Fruit fly (Drosophila melanogaster) whole organism, embryonic: ENCODE results near the gene CG33258.

ENCODE experiments used
- Asciz ChIP-seq: fragments of 200-800 bp; sonication (Bioruptor generic); optimal IDR thresholded peaks from 2 replicates; lab custom pipeline; 2017; ENCODE audit warnings: missing biosample characterization, mild to moderate bottlenecking, missing genetic modification characterization, missing genetic modification reagents
- CG1024 ChIP-seq: fragments of 200-800 bp; sonication (Bioruptor generic); IDR thresholded peaks from 2 replicates; pipeline ENCODE4 v1.3.6; 2022; ENCODE audit warnings: missing biosample characterization, missing genetic modification characterization
- CG10366 ChIP-seq: fragments of 200-800 bp; sonication (Bioruptor generic); IDR thresholded peaks from 2 replicates; pipeline ENCODE4 v1.3.6; 2022; ENCODE audit warnings: missing biosample characterization, missing genetic modification characterization
- CG11560 ChIP-seq: fragments of 200-800 bp; sonication (Bioruptor generic); IDR thresholded peaks from 3 replicates; pipeline ENCODE4 v1.3.6; 2022; ENCODE audit warnings: missing biosample characterization, missing genetic modification characterization
- CG11723 ChIP-seq: fragments of 200-800 bp; sonication (Bioruptor generic); optimal IDR thresholded peaks from 2 replicates; lab custom pipeline; 2017; ENCODE audit warnings: missing biosample characterization, mild to moderate bottlenecking, missing genetic modification characterization
- CG12104 ChIP-seq: fragments of 200-800 bp; sonication (Bioruptor generic); optimal IDR thresholded peaks from 3 replicates; lab custom pipeline; 2016; ENCODE audit warnings: missing biosample characterization, missing genetic modification characterization
- CG12769 ChIP-seq: fragments of 200-800 bp; sonication (Bioruptor generic); optimal IDR thresholded peaks from 2 replicates; lab custom pipeline; 2019; ENCODE audit warnings: missing biosample characterization, mild to moderate bottlenecking, missing genetic modification characterization, moderate library complexity
- CG16813 ChIP-seq: fragments of 200-800 bp; sonication (Bioruptor generic); IDR thresholded peaks from 3 replicates; pipeline ENCODE4 v1.3.6; 2022; ENCODE audit warnings: missing biosample characterization, missing genetic modification characterization; ENCODE audit not compliant: partially characterized antibody
- CG2202 ChIP-seq: fragments of 200-800 bp; sonication (Bioruptor generic); optimal IDR thresholded peaks from 2 replicates; lab custom pipeline; 2018; ENCODE audit warnings: missing biosample characterization, mild to moderate bottlenecking, missing genetic modification characterization
- CG2712 ChIP-seq: fragments of 200-800 bp; optimal IDR thresholded peaks from 3 replicates; lab custom pipeline; 2019; ENCODE audit warnings: missing biosample characterization, mild to moderate bottlenecking, missing genetic modification characterization, moderate library complexity
- CG30020 ChIP-seq: fragments of 200-800 bp; optimal IDR thresholded peaks from 2 replicates; lab custom pipeline; 2019; ENCODE audit warnings: missing biosample characterization, mild to moderate bottlenecking, missing genetic modification characterization, moderate library complexity
- CG4730 ChIP-seq: fragments of 200-800 bp; sonication (Bioruptor generic); IDR thresholded peaks from 2 replicates; pipeline ENCODE4 v1.3.6; 2022; ENCODE audit warnings: missing biosample characterization, missing genetic modification characterization
- CG5245 ChIP-seq: fragments of 200-800 bp; sonication (Bioruptor generic); optimal IDR thresholded peaks from 3 replicates; lab custom pipeline; 2016; ENCODE audit warnings: missing biosample characterization, missing genetic modification characterization
- CG6791 ChIP-seq: fragments of 200-800 bp; sonication (Bioruptor generic); IDR thresholded peaks from 3 replicates; pipeline ENCODE4 v1.3.6; 2022; ENCODE audit warnings: missing biosample characterization, missing genetic modification characterization; ENCODE audit not compliant: partially characterized antibody
- CG7372 ChIP-seq: fragments of 200-800 bp; sonication (Bioruptor generic); IDR thresholded peaks from 2 replicates; pipeline ENCODE4 v1.3.6; 2022; ENCODE audit warnings: missing biosample characterization, missing genetic modification characterization
- CG9727 ChIP-seq: fragments of 200-800 bp; sonication (Bioruptor generic); optimal IDR thresholded peaks from 3 replicates; lab custom pipeline; 2017; ENCODE audit warnings: missing biosample characterization, mild to moderate bottlenecking, missing genetic modification characterization
- CG9797 ChIP-seq: fragments of 200-800 bp; sonication (Bioruptor generic); optimal IDR thresholded peaks from 3 replicates; lab custom pipeline; 2018; ENCODE audit warnings: missing biosample characterization, mild to moderate bottlenecking, missing genetic modification characterization
- Drgx ChIP-seq: fragments of 200-800 bp; sonication (Bioruptor generic); IDR thresholded peaks from 2 replicates; pipeline ENCODE4 v1.3.6; 2022; ENCODE audit warnings: missing biosample characterization, missing genetic modification characterization
- Elba2 ChIP-seq: fragments of 200-800 bp; sonication (Bioruptor generic); optimal IDR thresholded peaks from 3 replicates; lab custom pipeline; 2016; ENCODE audit warnings: missing biosample characterization, missing genetic modification characterization
- Hr39 ChIP-seq: fragments of >200 bp; optimal IDR thresholded peaks from 2 replicates; lab custom pipeline; 2017
- MBD-R2 ChIP-seq: fragments of 200-800 bp; sonication (Bioruptor generic); IDR thresholded peaks from 2 replicates; pipeline ENCODE4 v1.3.6; 2022; ENCODE audit warnings: missing biosample characterization, missing genetic modification characterization
- Med ChIP-seq: fragments of 200-800 bp; sonication (Bioruptor generic); peaks from one replicate; lab custom pipeline; 2016; ENCODE audit warnings: missing biosample characterization, missing genetic modification characterization, mild to moderate bottlenecking, inconsistent platforms, moderate library complexity
- Meics ChIP-seq: fragments of 200-800 bp; sonication (Bioruptor generic); optimal IDR thresholded peaks from 2 replicates; lab custom pipeline; 2017; ENCODE audit warnings: missing biosample characterization, mild to moderate bottlenecking, missing genetic modification characterization
- Nf-YC ChIP-seq: fragments of 200-800 bp; optimal IDR thresholded peaks from 3 replicates; lab custom pipeline; 2019; ENCODE audit warnings: missing biosample characterization, mild to moderate bottlenecking, missing genetic modification characterization, moderate library complexity
- Oli ChIP-seq: fragments of 200-800 bp; sonication (Bioruptor generic); optimal IDR thresholded peaks from 2 replicates; lab custom pipeline; 2018; ENCODE audit warnings: missing biosample characterization, mild to moderate bottlenecking, missing genetic modification characterization, moderate library complexity
- Pdp1 ChIP-seq, 2 experiments: fragments of 200-800 bp; sonication (Bioruptor generic); optimal IDR thresholded peaks; 3 replicates each; lab custom pipeline; 2016; ENCODE audit warnings: missing biosample characterization in 2 of 2, missing genetic modification characterization in 2 of 2, mild to moderate bottlenecking in 1 of 2, moderate library complexity in 1 of 2
- Side ChIP-seq: fragments of 200-800 bp; sonication (Bioruptor generic); optimal IDR thresholded peaks from 2 replicates; lab custom pipeline; 2016; ENCODE audit warnings: missing biosample characterization, missing genetic modification characterization
- Sox100B ChIP-seq: fragments of 200-800 bp; sonication (Bioruptor generic); optimal IDR thresholded peaks from 3 replicates; lab custom pipeline; 2018; ENCODE audit warnings: missing biosample characterization, mild to moderate bottlenecking, missing genetic modification characterization
- Sry-δ ChIP-seq: fragments of 200-800 bp; sonication (Bioruptor generic); optimal IDR thresholded peaks from 2 replicates; lab custom pipeline; 2016; ENCODE audit warnings: missing biosample characterization, missing genetic modification characterization
- al ChIP-seq: fragments of 200-800 bp; sonication (Bioruptor generic); IDR thresholded peaks from 2 replicates; pipeline ENCODE4 v1.3.6; 2022; ENCODE audit warnings: missing biosample characterization, missing genetic modification characterization
- cad ChIP-seq: fragments of >200 bp; optimal IDR thresholded peaks from 2 replicates; lab custom pipeline; 2017; ENCODE audit warnings: missing biosample characterization, missing genetic modification characterization
- cas ChIP-seq: fragments of 200-800 bp; sonication (Bioruptor generic); IDR thresholded peaks from 2 replicates; pipeline ENCODE4 v1.3.6; 2022; ENCODE audit warnings: missing biosample characterization, missing genetic modification characterization
- caup ChIP-seq: fragments of 200-800 bp; sonication (Bioruptor generic); optimal IDR thresholded peaks from 3 replicates; lab custom pipeline; 2017; ENCODE audit warnings: missing biosample characterization, mild to moderate bottlenecking, missing genetic modification characterization, moderate library complexity; ENCODE audit not compliant: severe bottlenecking
- dati ChIP-seq: fragments of 200-800 bp; sonication (Bioruptor generic); IDR thresholded peaks from 2 replicates; pipeline ENCODE4 v1.3.6; 2022; ENCODE audit warnings: missing biosample characterization, missing genetic modification characterization
- dmrt11E ChIP-seq: fragments of 200-800 bp; sonication (Bioruptor generic); optimal IDR thresholded peaks from 3 replicates; lab custom pipeline; 2018; ENCODE audit warnings: missing biosample characterization, mild to moderate bottlenecking, missing genetic modification characterization, moderate library complexity
- dpn ChIP-seq, 2 experiments: fragments of 200-800 bp; sonication (Bioruptor generic); optimal IDR thresholded peaks; 3 replicates each; lab custom pipeline; 2016; ENCODE audit warnings: missing biosample characterization in 2 of 2, missing genetic modification characterization in 2 of 2
- emc ChIP-seq: fragments of 200-800 bp; sonication (Bioruptor generic); optimal IDR thresholded peaks from 2 replicates; lab custom pipeline; 2016; ENCODE audit warnings: missing biosample characterization, missing genetic modification characterization
- esg ChIP-seq: fragments of 200-800 bp; sonication (Bioruptor generic); conservative IDR thresholded peaks from 2 replicates; pipeline ENCODE4 v1.3.6; 2022; ENCODE audit warnings: missing biosample characterization, missing genetic modification characterization
- ewg ChIP-seq: fragments of 200-800 bp; sonication (Bioruptor generic); optimal IDR thresholded peaks from 3 replicates; lab custom pipeline; 2017; ENCODE audit warnings: mild to moderate bottlenecking, missing biosample characterization, missing genetic modification reagents, missing genetic modification characterization
- nerfin-1 ChIP-seq: fragments of 200-800 bp; sonication (Bioruptor generic); optimal IDR thresholded peaks from 3 replicates; lab custom pipeline; 2019; ENCODE audit warnings: missing biosample characterization, mild to moderate bottlenecking, missing genetic modification characterization, moderate library complexity
- nom ChIP-seq: fragments of 200-800 bp; sonication (Bioruptor generic); optimal IDR thresholded peaks from 2 replicates; lab custom pipeline; 2017; ENCODE audit warnings: missing biosample characterization, missing genetic modification characterization, mild to moderate bottlenecking, moderate library complexity, missing genetic modification reagents
- org-1 ChIP-seq: fragments of 200-800 bp; sonication (Bioruptor generic); optimal IDR thresholded peaks from 2 replicates; lab custom pipeline; 2017; ENCODE audit warnings: missing biosample characterization, missing genetic modification characterization
- repo ChIP-seq: fragments of 200-800 bp; sonication (Bioruptor generic); optimal IDR thresholded peaks from 2 replicates; lab custom pipeline; 2016; ENCODE audit warnings: missing biosample characterization, missing genetic modification characterization
- row ChIP-seq: fragments of 200-800 bp; sonication (Bioruptor generic); IDR thresholded peaks from 3 replicates; pipeline ENCODE4 v1.3.6; 2022; ENCODE audit warnings: missing biosample characterization, missing genetic modification characterization
- run ChIP-seq: fragments of 200-800 bp; sonication (Bioruptor generic); optimal IDR thresholded peaks from 3 replicates; lab custom pipeline; 2018; ENCODE audit warnings: missing biosample characterization, mild to moderate bottlenecking, missing genetic modification characterization
- shn ChIP-seq: fragments of 200-800 bp; sonication (Bioruptor generic); optimal IDR thresholded peaks from 3 replicates; lab custom pipeline; 2016; ENCODE audit warnings: missing biosample characterization, missing genetic modification characterization
- sug ChIP-seq: fragments of 200-800 bp; optimal IDR thresholded peaks from 2 replicates; lab custom pipeline; 2019; ENCODE audit warnings: missing biosample characterization, mild to moderate bottlenecking, missing genetic modification characterization, moderate library complexity
- tgo ChIP-seq: fragments of 200-800 bp; sonication (Bioruptor generic); IDR thresholded peaks from 3 replicates; pipeline ENCODE4 v1.3.6; 2022; ENCODE audit warnings: missing biosample characterization, missing genetic modification characterization
- tin ChIP-seq: fragments of 200-800 bp; sonication (Bioruptor generic); optimal IDR thresholded peaks from 3 replicates; lab custom pipeline; 2016; ENCODE audit warnings: missing biosample characterization, missing genetic modification characterization
- tna ChIP-seq: fragments of 200-800 bp; sonication (Bioruptor generic); IDR thresholded peaks from 2 replicates; pipeline ENCODE4 v1.3.6; 2022; ENCODE audit warnings: missing biosample characterization, missing genetic modification characterization; ENCODE audit not compliant: partially characterized antibody

The CG33258 gene

DNA sequence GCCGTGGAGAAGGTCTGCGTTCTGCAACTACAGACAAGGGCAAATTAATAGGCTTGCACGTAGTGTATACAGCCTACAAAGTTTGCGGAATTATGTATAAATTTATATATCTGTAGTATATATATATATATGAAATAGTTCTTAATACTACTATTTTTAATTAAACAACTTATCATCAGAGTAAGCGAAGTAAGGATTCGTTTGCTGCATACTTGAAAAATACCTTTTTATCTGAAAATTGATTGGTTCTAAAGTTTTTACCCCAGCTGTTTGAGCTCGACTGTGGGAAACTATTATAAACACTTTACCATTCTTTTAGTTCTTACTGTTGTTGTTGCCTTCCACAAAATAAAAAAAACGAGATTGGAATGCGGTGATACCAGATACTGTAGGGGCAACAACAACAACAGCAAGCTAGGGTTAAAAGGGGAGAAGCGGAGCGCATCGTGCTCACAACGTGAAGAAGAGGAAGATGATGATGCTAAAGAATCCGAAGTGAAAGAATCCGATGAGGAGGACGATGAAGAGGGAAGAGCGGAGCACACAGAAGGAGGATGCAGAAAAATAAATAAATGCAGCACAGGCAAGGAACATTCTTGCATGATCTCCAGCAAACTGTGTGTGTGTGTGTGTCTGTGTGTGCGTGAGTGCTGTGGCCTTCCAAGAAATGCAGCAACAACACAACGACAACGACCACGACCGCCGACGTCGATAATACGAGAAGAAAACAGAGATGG, 39.1 kb upstream of the CG33258 start (continued):
- TF ChIP-seq tgo (GFP tag; lab: Robert Waterston, UW), result 0 out of 3 replicates have a peak, but pooled peaks have one; percentile 21
- TF ChIP-seq Nf-YC (tag; lab: Kevin White, UChicago), result peak; percentile 34
- no peak for TF ChIP-seq run (tag; lab: Kevin White, UChicago)
- TF ChIP-seq CG6791 (GFP tag; lab: Robert Waterston, UW), result peak; percentile 50; the same call in 1 of the 3 replicates
- TF ChIP-seq dpn (GFP tag; optimal IDR thresholded peaks at IDR 0.05; lab: Kevin White, UChicago), result peak in 1 of 2 experiments; percentile 21
- TF ChIP-seq CG11723 (GFP tag; lab: Kevin White, UChicago), result no peak
- TF ChIP-seq CG11560 (tag; lab: Robert Waterston, UW), result no peak
- TF ChIP-seq Asciz (GFP tag; lab: Kevin White, UChicago), result peak; percentile 24
- TF ChIP-seq CG1024 (GFP tag; lab: Robert Waterston, UW), result no peak
- TF ChIP-seq emc (GFP tag; lab: Kevin White, UChicago), result no peak
- TF ChIP-seq al (GFP tag; lab: Robert Waterston, UW), result no peak
- TF ChIP-seq CG9797, result no peak
- TF ChIP-seq CG7372 (GFP tag; lab: Robert Waterston, UW), result no peak
- TF ChIP-seq Sry-δ (GFP tag; lab: Kevin White, UChicago), result no peak
- no peak for TF ChIP-seq cas (GFP tag; lab: Robert Waterston, UW)
- TF ChIP-seq CG5245 (GFP tag; lab: Kevin White, UChicago), result no peak
- no peak; the same call in 1 of the 2 replicates for TF ChIP-seq CG10366 (GFP tag; lab: Robert Waterston, UW)
- no peak for TF ChIP-seq Side (GFP tag; lab: Kevin White, UChicago)
- no peak for TF ChIP-seq CG16813 (GFP tag; lab: Robert Waterston, UW)
- no peak for TF ChIP-seq tna (GFP tag; lab: Robert Waterston, UW)
- TF ChIP-seq CG12104 (GFP tag; lab: Kevin White, UChicago), result peak; percentile 20
- peak; percentile 56 for TF ChIP-seq Meics
- no peak for TF ChIP-seq MBD-R2
- peak; percentile 73 for TF ChIP-seq dmrt11E (tag; lab: Kevin White, UChicago)
- no peak for TF ChIP-seq Pdp1 (GFP tag; optimal IDR thresholded peaks at IDR 0.05; lab: Kevin White, UChicago)
- no peak for TF ChIP-seq sug (tag; lab: Kevin White, UChicago)
- peak; percentile 81 for TF ChIP-seq CG2712 (tag; lab: Kevin White, UChicago)
- TF ChIP-seq CG30020 (tag; lab: Kevin White, UChicago), result no peak
- peak; percentile 69 for TF ChIP-seq Oli (tag; lab: Kevin White, UChicago)
- no peak for TF ChIP-seq dati (GFP tag; lab: Robert Waterston, UW)
- TF ChIP-seq Elba2, result no peak
- TF ChIP-seq cad (GFP tag; lab: Kevin White, UChicago), result no peak
- TF ChIP-seq Drgx, result peak; percentile 73
- peak; percentile 34 for TF ChIP-seq Sox100B (GFP tag; lab: Kevin White, UChicago)
- TF ChIP-seq CG12769 (tag; lab: Kevin White, UChicago), result no peak
- peak; percentile 29 for TF ChIP-seq nerfin-1 (tag; lab: Kevin White, UChicago)
- TF ChIP-seq caup (GFP tag; lab: Kevin White, UChicago), result no peak
- 0 out of 2 replicates have a peak, but pooled peaks have one; percentile 33 for TF ChIP-seq CG4730 (GFP tag; lab: Robert Waterston, UW)
- TF ChIP-seq esg (GFP tag; lab: Robert Waterston, UW), result peak; percentile 20; the same call in 1 of the 2 replicates
- TF ChIP-seq row (GFP tag; lab: Robert Waterston, UW), result peak; percentile 71
- TF ChIP-seq shn (GFP tag; lab: Kevin White, UChicago), result no peak
- no peak for TF ChIP-seq ewg (GFP tag; lab: Kevin White, UChicago)
- TF ChIP-seq tin (GFP tag; lab: Kevin White, UChicago), result no peak
- TF ChIP-seq Med (GFP tag; lab: Kevin White, UChicago), result peak; percentile 54
- TF ChIP-seq Hr39 (lab: Kevin White, UChicago), result no peak
- TF ChIP-seq nom, result peak; percentile 85
- TF ChIP-seq CG9727, result peak; percentile 28
- TF ChIP-seq org-1 (GFP tag; lab: Kevin White, UChicago), result no peak
- TF ChIP-seq repo (GFP tag; lab: Kevin White, UChicago), result no peak
- TF ChIP-seq CG2202, result peak; percentile 36
